ENCODE assay signal across 4 fruit fly cellular contexts in the genomic region with DNA sequence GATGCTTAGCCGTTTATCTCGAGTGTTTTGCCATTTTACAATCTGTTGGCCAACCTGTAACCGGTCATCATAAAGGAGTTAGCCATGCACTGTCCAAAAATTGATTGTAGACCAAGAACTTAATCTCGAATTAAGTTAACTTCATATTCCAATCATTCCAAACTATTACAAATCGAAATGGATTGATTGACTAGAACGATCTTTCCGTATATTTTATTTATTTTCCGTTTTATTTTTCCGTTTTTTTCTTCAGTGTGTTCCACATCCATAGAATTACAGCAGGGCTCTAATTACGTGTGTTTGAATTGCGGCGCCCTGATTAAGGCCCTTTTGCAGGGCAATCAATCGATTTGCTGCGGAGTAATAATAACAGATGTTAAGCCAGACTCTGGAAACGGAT.
TF ChIP-seq lines count a peak whose summit lies in the region.

No protein-coding gene starts in this region.

- TF ChIP-seq CTCF in whole organism, embryonic (GFP tag; optimal IDR thresholded peaks at IDR 0.05; lab: Kevin White, UChicago): no peak

TF ChIP-seq in whole organism, embryonic, 481 proteins besides CTCF, POLR2A, EP300 and RAD21 (continues in another document):
- TF ChIP-seq CG1603 (tag; optimal IDR thresholded peaks at IDR 0.05; lab: Kevin White, UChicago) (peak; percentile 14), ci (GFP tag; IDR thresholded peaks at IDR 0.05; lab: Robert Waterston, UW) (no peak), CG4820 (GFP tag; optimal IDR thresholded peaks at IDR 0.05; lab: Kevin White, UChicago) (peak; percentile 3), CG15696 (tag; optimal IDR thresholded peaks at IDR 0.05; lab: Kevin White, UChicago) (peak; percentile 19), CG13424 (tag; optimal IDR thresholded peaks at IDR 0.05; lab: Kevin White, UChicago) (no peak), CG12769 (tag; optimal IDR thresholded peaks at IDR 0.05; lab: Kevin White, UChicago) (no peak), CG17802 (tag; optimal IDR thresholded peaks at IDR 0.05; lab: Kevin White, UChicago) (peak; percentile 0), Sox100B (GFP tag; optimal IDR thresholded peaks at IDR 0.05; lab: Kevin White, UChicago) (no peak), CG42726 (GFP tag; IDR thresholded peaks at IDR 0.05; lab: Robert Waterston, UW; ENCODE audit: partially characterized antibody) (no peak), Dip2 (GFP tag; IDR thresholded peaks at IDR 0.05; lab: Robert Waterston, UW) (no peak), ssp (GFP tag; IDR thresholded peaks at IDR 0.05; lab: Robert Waterston, UW) (no peak), CG30431 (GFP tag; optimal IDR thresholded peaks at IDR 0.05; lab: Kevin White, UChicago) (no peak), CG2199 (GFP tag; IDR thresholded peaks at IDR 0.05; lab: Robert Waterston, UW) (0 out of 3 replicates have a peak, but pooled peaks have one; percentile 33), zf30C (GFP tag; optimal IDR thresholded peaks at IDR 0.05; lab: Kevin White, UChicago) (peak; percentile 24), ttk (GFP tag; IDR thresholded peaks at IDR 0.05; lab: Robert Waterston, UW) (no peak), CG12391 (tag; optimal IDR thresholded peaks at IDR 0.05; lab: Kevin White, UChicago) (peak; percentile 11), Doc2 (GFP tag; IDR thresholded peaks at IDR 0.05; lab: Robert Waterston, UW) (no peak), en (GFP tag; optimal IDR thresholded peaks at IDR 0.05; lab: Kevin White, UChicago) (no peak), bsh (GFP tag; optimal IDR thresholded peaks at IDR 0.05; lab: Kevin White, UChicago) (peak in 1 of 2 experiments; percentile 25), Lhr (GFP tag; optimal IDR thresholded peaks at IDR 0.05; lab: Kevin White, UChicago) (no peak), zen (tag; optimal IDR thresholded peaks at IDR 0.05; lab: Kevin White, UChicago) (peak; percentile 60), Usf (GFP tag; optimal IDR thresholded peaks at IDR 0.05; lab: Kevin White, UChicago) (no peak)

TF ChIP-seq in whole organism, prepupa, 60 proteins besides CTCF, POLR2A, EP300 and RAD21 (continues in another document):
- peak; percentile 12 for TF ChIP-seq cyc (GFP tag; optimal IDR thresholded peaks at IDR 0.05; lab: Kevin White, UChicago)
- TF ChIP-seq spab (GFP tag; optimal IDR thresholded peaks at IDR 0.05; lab: Kevin White, UChicago): peak; percentile 14
- TF ChIP-seq CG6808 (GFP tag; optimal IDR thresholded peaks at IDR 0.05; lab: Kevin White, UChicago): peak; percentile 31
- no peak for TF ChIP-seq Blimp-1 (GFP tag; optimal IDR thresholded peaks at IDR 0.05; lab: Kevin White, UChicago)
- peak; percentile 62; the same call in 2 of the 3 replicates for TF ChIP-seq CG6163 (GFP tag; IDR thresholded peaks at IDR 0.05; lab: Robert Waterston, UW)
- TF ChIP-seq CG11294 (GFP tag; IDR thresholded peaks at IDR 0.05; lab: Robert Waterston, UW): no peak
- no peak for TF ChIP-seq salr (GFP tag; optimal IDR thresholded peaks at IDR 0.05; lab: Kevin White, UChicago)
- no peak for TF ChIP-seq CG6276 (GFP tag; optimal IDR thresholded peaks at IDR 0.05; lab: Kevin White, UChicago)
- no peak for TF ChIP-seq Sox15 (GFP tag; optimal IDR thresholded peaks at IDR 0.05; lab: Kevin White, UChicago)
- no peak for TF ChIP-seq vri (GFP tag; optimal IDR thresholded peaks at IDR 0.05; lab: Kevin White, UChicago)
- TF ChIP-seq eg (GFP tag; IDR thresholded peaks at IDR 0.05; lab: Robert Waterston, UW): peak; percentile 45; the same call in 1 of the 3 replicates
- peak; percentile 35 for TF ChIP-seq CG10631 (GFP tag; optimal IDR thresholded peaks at IDR 0.05; lab: Kevin White, UChicago)
- no peak for TF ChIP-seq Ets21C (GFP tag; optimal IDR thresholded peaks at IDR 0.05; lab: Kevin White, UChicago)
- no peak for TF ChIP-seq dsx (GFP tag; optimal IDR thresholded peaks at IDR 0.05; lab: Kevin White, UChicago; ENCODE audit: poor library complexity, severe bottlenecking)
- TF ChIP-seq Sox102F (GFP tag; optimal IDR thresholded peaks at IDR 0.05; lab: Kevin White, UChicago): no peak
- peak; percentile 21 for TF ChIP-seq OdsH (GFP tag; optimal IDR thresholded peaks at IDR 0.05; lab: Kevin White, UChicago)
- TF ChIP-seq Eip78C (GFP tag; lab: Kevin White, UChicago): peak; percentile 63
- no peak for TF ChIP-seq Hr38 (GFP tag; optimal IDR thresholded peaks at IDR 0.05; lab: Kevin White, UChicago)
- TF ChIP-seq topi (GFP tag; optimal IDR thresholded peaks at IDR 0.05; lab: Kevin White, UChicago): no peak
- TF ChIP-seq fkh (GFP tag; optimal IDR thresholded peaks at IDR 0.05; lab: Kevin White, UChicago): no peak
- TF ChIP-seq Met (GFP tag; optimal IDR thresholded peaks at IDR 0.05; lab: Kevin White, UChicago): peak; percentile 12
- no peak for TF ChIP-seq dac (GFP tag; optimal IDR thresholded peaks at IDR 0.05; lab: Kevin White, UChicago)
- TF ChIP-seq fd85E (GFP tag; optimal IDR thresholded peaks at IDR 0.05; lab: Kevin White, UChicago): no peak

TF ChIP-seq in whole organism, pupa, 21 proteins besides CTCF, POLR2A, EP300 and RAD21:
- TF ChIP-seq CG8159 (tag; optimal IDR thresholded peaks at IDR 0.05; lab: Kevin White, UChicago): peak; percentile 38
- TF ChIP-seq CG4496 (GFP tag; IDR thresholded peaks at IDR 0.05; lab: Robert Waterston, UW): 0 out of 3 replicates have a peak, but pooled peaks have one; percentile 22
- TF ChIP-seq CG10348 (GFP tag; IDR thresholded peaks at IDR 0.05; lab: Robert Waterston, UW): no peak
- TF ChIP-seq Ets98B (GFP tag; IDR thresholded peaks at IDR 0.05; lab: Robert Waterston, UW): 0 out of 2 replicates have a peak, but pooled peaks have one; percentile 6
- TF ChIP-seq fd96Ca (GFP tag; IDR thresholded peaks at IDR 0.05; lab: Robert Waterston, UW): peak; percentile 36; the same call in 1 of the 3 replicates
- TF ChIP-seq CG12605 (GFP tag; IDR thresholded peaks at IDR 0.05; lab: Robert Waterston, UW): no peak
- peak; percentile 25 for TF ChIP-seq Pif1A (GFP tag; optimal IDR thresholded peaks at IDR 0.05; lab: Kevin White, UChicago)
- peak; percentile 24 for TF ChIP-seq gl (tag; optimal IDR thresholded peaks at IDR 0.05; lab: Kevin White, UChicago)
- TF ChIP-seq CG8301 (tag; optimal IDR thresholded peaks at IDR 0.05; lab: Kevin White, UChicago): peak; percentile 53
- peak; percentile 41 for TF ChIP-seq CG9948 (tag; optimal IDR thresholded peaks at IDR 0.05; lab: Kevin White, UChicago)
- TF ChIP-seq D1 (tag; optimal IDR thresholded peaks at IDR 0.05; lab: Kevin White, UChicago): no peak
- TF ChIP-seq CG34367 (tag; optimal IDR thresholded peaks at IDR 0.05; lab: Kevin White, UChicago): peak; percentile 53
- TF ChIP-seq CG17806 (tag; optimal IDR thresholded peaks at IDR 0.05; lab: Kevin White, UChicago): peak; percentile 54
- TF ChIP-seq CG14655 (GFP tag; optimal IDR thresholded peaks at IDR 0.05; lab: Kevin White, UChicago): peak; percentile 37
- TF ChIP-seq Snoo (tag; optimal IDR thresholded peaks at IDR 0.05; lab: Kevin White, UChicago): no peak
- TF ChIP-seq CG15710 (tag; optimal IDR thresholded peaks at IDR 0.05; lab: Kevin White, UChicago): peak; percentile 39
- TF ChIP-seq CG32121 (GFP tag; IDR thresholded peaks at IDR 0.05; lab: Robert Waterston, UW): no peak
TF ChIP-seq in whole organism, pupa: peak in this region for 12.

TF ChIP-seq in whole organism, wandering third instar larva, 38 proteins besides CTCF, POLR2A, EP300 and RAD21:
- peak; percentile 2 for TF ChIP-seq br (GFP tag; optimal IDR thresholded peaks at IDR 0.05; lab: Kevin White, UChicago)
- TF ChIP-seq tai (GFP tag; optimal IDR thresholded peaks at IDR 0.05; lab: Kevin White, UChicago): no peak
- TF ChIP-seq h (GFP tag; optimal IDR thresholded peaks at IDR 0.05; lab: Kevin White, UChicago): peak; percentile 15
- peak; percentile 7 for TF ChIP-seq rgr (GFP tag; optimal IDR thresholded peaks at IDR 0.05; lab: Kevin White, UChicago)
- TF ChIP-seq Hnf4 (GFP tag; optimal IDR thresholded peaks at IDR 0.05; lab: Kevin White, UChicago): no peak
- no peak for TF ChIP-seq fru (GFP tag; optimal IDR thresholded peaks at IDR 0.05; lab: Kevin White, UChicago)
- no peak for TF ChIP-seq sv (GFP tag; optimal IDR thresholded peaks at IDR 0.05; lab: Kevin White, UChicago)
- TF ChIP-seq pan (optimal IDR thresholded peaks at IDR 0.05; lab: Kevin White, UChicago): no peak
- no peak for TF ChIP-seq HLH106 (tag; optimal IDR thresholded peaks at IDR 0.05; lab: Kevin White, UChicago)
- no peak for TF ChIP-seq woc (GFP tag; optimal IDR thresholded peaks at IDR 0.05; lab: Kevin White, UChicago)
- no peak for TF ChIP-seq Jra (GFP tag; optimal IDR thresholded peaks at IDR 0.05; lab: Kevin White, UChicago)
- no peak for TF ChIP-seq foxo (GFP tag; optimal IDR thresholded peaks at IDR 0.05; lab: Kevin White, UChicago)
- TF ChIP-seq dl (GFP tag; optimal IDR thresholded peaks at IDR 0.05; lab: Kevin White, UChicago; ENCODE audit: insufficient read depth in 1 of 2, partially characterized antibody in 2 of 2): no peak
- no peak for TF ChIP-seq OdsH (GFP tag; optimal IDR thresholded peaks at IDR 0.05; lab: Kevin White, UChicago)
- TF ChIP-seq GATAd (GFP tag; optimal IDR thresholded peaks at IDR 0.05; lab: Kevin White, UChicago): no peak
- no peak for TF ChIP-seq sage (GFP tag; optimal IDR thresholded peaks at IDR 0.05; lab: Kevin White, UChicago)
- no peak for TF ChIP-seq psq (GFP tag; optimal IDR thresholded peaks at IDR 0.05; lab: Kevin White, UChicago)
- TF ChIP-seq N (GFP tag; optimal IDR thresholded peaks at IDR 0.05; lab: Kevin White, UChicago): no peak
- TF ChIP-seq dsf (GFP tag; optimal IDR thresholded peaks at IDR 0.05; lab: Kevin White, UChicago; ENCODE audit: borderline replicate concordance): no peak
- no peak for TF ChIP-seq CG32264 (GFP tag; optimal IDR thresholded peaks at IDR 0.05; lab: Kevin White, UChicago)
